Worm (Caenorhabditis elegans) whole organism, L2 larva: ENCODE measurements around the gene asp-8.

Experiments
- elt-3 ChIP-seq: sonication (generic microtip); optimal IDR thresholded peaks from 2 replicates; lab custom pipeline; 2017; ENCODE audit warnings: missing biosample characterization, missing genetic modification characterization
- fos-1 ChIP-seq: fragments of 150-350 bp; optimal IDR thresholded peaks from 2 replicates; lab custom pipeline; 2014; ENCODE audit warnings: missing biosample characterization, missing genetic modification characterization
- lsy-2 ChIP-seq, 2 experiments: fragments of 150-350 bp in 1 of 2; sonication (generic microtip) in 1 of 2; optimal IDR thresholded peaks; 2 replicates each; lab custom pipeline; 2014 to 2017; ENCODE audit warnings: missing biosample characterization in 2 of 2, missing genetic modification characterization in 2 of 2
- mdl-1 ChIP-seq, 2 experiments: fragments of 150-350 bp in 1 of 2; sonication (generic microtip) in 1 of 2; optimal IDR thresholded peaks; 2 replicates each; lab custom pipeline; 2017; ENCODE audit warnings: missing biosample characterization in 2 of 2, missing genetic modification characterization in 2 of 2
- nhr-12 ChIP-seq: fragments of 150-350 bp; optimal IDR thresholded peaks from 2 replicates; lab custom pipeline; 2014; ENCODE audit warnings: missing biosample characterization, missing genetic modification characterization
- nhr-21 ChIP-seq: fragments of 150-350 bp; optimal IDR thresholded peaks from 2 replicates; lab custom pipeline; 2014; ENCODE audit warnings: missing biosample characterization, missing genetic modification characterization
- nhr-25 ChIP-seq: fragments of 150-350 bp; sonication (generic microtip); optimal IDR thresholded peaks from 3 replicates; lab custom pipeline; 2014; ENCODE audit warnings: missing biosample characterization, missing genetic modification characterization
- snpc-4 ChIP-seq: fragments of 150-350 bp; optimal IDR thresholded peaks from 2 replicates; lab custom pipeline; 2014; ENCODE audit warnings: missing biosample characterization, missing genetic modification characterization
- unc-39 ChIP-seq: fragments of 150-350 bp; optimal IDR thresholded peaks from 2 replicates; lab custom pipeline; 2014; ENCODE audit warnings: missing biosample characterization, missing genetic modification characterization
- unc-62 ChIP-seq: fragments of 150-350 bp; optimal IDR thresholded peaks from 2 replicates; lab custom pipeline; 2014; ENCODE audit warnings: missing biosample characterization, missing genetic modification reagents, missing genetic modification characterization

DNA sequence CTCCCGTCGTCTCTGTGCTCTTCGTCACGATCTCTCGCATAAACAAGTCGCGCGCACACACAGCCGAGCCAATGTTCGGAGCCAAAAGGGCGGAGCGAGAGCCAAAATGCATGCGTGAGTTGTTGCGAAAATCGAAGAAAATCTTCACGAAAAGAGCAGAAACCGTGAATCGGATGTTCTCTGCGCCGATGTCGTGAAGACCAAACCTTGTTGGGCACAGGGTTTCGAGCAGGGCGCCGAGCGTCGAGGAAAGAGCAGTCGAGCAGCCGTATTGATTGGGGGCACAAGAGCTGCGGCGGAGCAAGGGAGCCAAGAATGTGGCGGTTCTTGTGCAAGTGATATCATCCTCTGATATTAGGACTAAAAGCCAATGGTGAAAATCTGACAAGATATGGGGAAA, 22.0 kb downstream of the asp-8 start:
- no peak for TF ChIP-seq unc-39 (tag; lab: Kevin White, UChicago)
- no peak for TF ChIP-seq unc-62
- no peak for TF ChIP-seq elt-3
- no peak for TF ChIP-seq nhr-12 (tag; lab: Kevin White, UChicago)
- TF ChIP-seq fos-1 (tag; lab: Kevin White, UChicago): no peak
- no peak for TF ChIP-seq snpc-4 (tag; lab: Kevin White, UChicago)
- TF ChIP-seq mdl-1 (tag; optimal IDR thresholded peaks at IDR 0.05; lab: Kevin White, UChicago): no peak
- no peak for TF ChIP-seq lsy-2 (tag; optimal IDR thresholded peaks at IDR 0.05; lab: Kevin White, UChicago)
- no peak for TF ChIP-seq nhr-25 (tag; lab: Kevin White, UChicago)
- TF ChIP-seq nhr-21 (tag; lab: Kevin White, UChicago): no peak
